Fruit fly (Drosophila melanogaster) whole organism, embryonic: ENCODE data around the gene CG8568.

ENCODE experiments used
- Adf1 ChIP-seq: fragments of 200-800 bp; sonication (Bioruptor generic); IDR thresholded peaks from 2 replicates; pipeline ENCODE4 v1.3.6; 2022; ENCODE audit warnings: missing biosample characterization, missing genetic modification characterization
- Atf3 ChIP-seq: fragments of 200-800 bp; sonication (Bioruptor generic); optimal IDR thresholded peaks from 3 replicates; lab custom pipeline; 2016; ENCODE audit warnings: missing biosample characterization, missing genetic modification characterization
- Blimp-1 ChIP-seq: fragments of 200-800 bp; sonication (Bioruptor generic); optimal IDR thresholded peaks from 3 replicates; lab custom pipeline; 2018; ENCODE audit warnings: missing biosample characterization, missing genetic modification characterization, mild to moderate bottlenecking, moderate library complexity, missing genetic modification reagents
- BtbVII ChIP-seq: fragments of 200-800 bp; sonication (Bioruptor generic); optimal IDR thresholded peaks from 3 replicates; lab custom pipeline; 2017; ENCODE audit warnings: missing biosample characterization, mild to moderate bottlenecking, missing genetic modification characterization
- CG10209 ChIP-seq: fragments of 200-800 bp; sonication (Bioruptor generic); optimal IDR thresholded peaks from 3 replicates; lab custom pipeline; 2017; ENCODE audit warnings: missing biosample characterization, mild to moderate bottlenecking, missing genetic modification characterization, missing genetic modification reagents
- CG10959 ChIP-seq: fragments of 200-800 bp; sonication (Bioruptor generic); IDR thresholded peaks from 2 replicates; pipeline ENCODE4 v1.3.6; 2022; ENCODE audit warnings: missing biosample characterization, missing genetic modification characterization
- CG12236 ChIP-seq: fragments of 200-800 bp; sonication (Bioruptor generic); optimal IDR thresholded peaks from 2 replicates; lab custom pipeline; 2016; ENCODE audit warnings: missing biosample characterization, missing genetic modification characterization
- CG13296 ChIP-seq: fragments of 200-800 bp; sonication (Bioruptor generic); optimal IDR thresholded peaks from 3 replicates; lab custom pipeline; 2018; ENCODE audit warnings: missing biosample characterization, mild to moderate bottlenecking, missing genetic modification characterization
- CG14710 ChIP-seq: fragments of 200-800 bp; sonication (Bioruptor generic); optimal IDR thresholded peaks from 3 replicates; lab custom pipeline; 2019; ENCODE audit warnings: missing biosample characterization, mild to moderate bottlenecking, missing genetic modification characterization, moderate library complexity
- CG17359 ChIP-seq: fragments of 200-800 bp; sonication (Bioruptor generic); optimal IDR thresholded peaks from 3 replicates; lab custom pipeline; 2018; ENCODE audit warnings: missing biosample characterization, mild to moderate bottlenecking, missing genetic modification characterization, moderate library complexity
- CG17612 ChIP-seq: fragments of 200-800 bp; sonication (Bioruptor generic); IDR thresholded peaks from 2 replicates; pipeline ENCODE4 v1.3.6; 2022; ENCODE audit warnings: missing biosample characterization, missing genetic modification characterization
- CG1832 ChIP-seq: fragments of 200-800 bp; sonication (Bioruptor generic); optimal IDR thresholded peaks from 2 replicates; lab custom pipeline; 2017; ENCODE audit warnings: missing biosample characterization, mild to moderate bottlenecking, missing genetic modification characterization, inconsistent platforms
- CG32532 ChIP-seq: fragments of 200-800 bp; sonication (Bioruptor generic); IDR thresholded peaks from 2 replicates; pipeline ENCODE4 v1.3.6; 2022; ENCODE audit warnings: missing biosample characterization, missing genetic modification characterization
- CG3281 ChIP-seq: fragments of 200-800 bp; sonication (Bioruptor generic); optimal IDR thresholded peaks from 3 replicates; lab custom pipeline; 2017; ENCODE audit warnings: missing biosample characterization, mild to moderate bottlenecking, missing genetic modification characterization
- CG33557 ChIP-seq: fragments of 200-800 bp; sonication (Bioruptor generic); optimal IDR thresholded peaks from 2 replicates; lab custom pipeline; 2019; ENCODE audit warnings: missing biosample characterization, mild to moderate bottlenecking, missing genetic modification characterization, moderate library complexity
- CG42726 ChIP-seq: fragments of 200-800 bp; sonication (Bioruptor generic); IDR thresholded peaks from 2 replicates; pipeline ENCODE4 v1.3.6; 2022; ENCODE audit warnings: missing biosample characterization, missing genetic modification characterization; ENCODE audit not compliant: partially characterized antibody
- CG6272 ChIP-seq: fragments of 200-800 bp; sonication (Bioruptor generic); IDR thresholded peaks from 2 replicates; pipeline ENCODE4 v1.3.6; 2022; ENCODE audit warnings: missing biosample characterization, missing genetic modification characterization
- CG6689 ChIP-seq: fragments of 200-800 bp; sonication (Bioruptor generic); IDR thresholded peaks from 2 replicates; pipeline ENCODE4 v1.3.6; 2022; ENCODE audit warnings: missing biosample characterization, missing genetic modification characterization
- CG6813 ChIP-seq: fragments of 200-800 bp; sonication (Bioruptor generic); optimal IDR thresholded peaks from 2 replicates; lab custom pipeline; 2017; ENCODE audit warnings: missing biosample characterization, missing genetic modification characterization, mild to moderate bottlenecking, moderate library complexity, missing genetic modification reagents
- CG7556 ChIP-seq: fragments of 200-800 bp; sonication (Bioruptor generic); optimal IDR thresholded peaks from 2 replicates; lab custom pipeline; 2017; ENCODE audit warnings: missing biosample characterization, mild to moderate bottlenecking, missing genetic modification characterization
- CG7745 ChIP-seq: fragments of 200-800 bp; sonication (Bioruptor generic); optimal IDR thresholded peaks from 2 replicates; lab custom pipeline; 2018; ENCODE audit warnings: missing biosample characterization, mild to moderate bottlenecking, missing genetic modification characterization, moderate library complexity
- CoRest ChIP-seq: fragments of 200-800 bp; sonication (Bioruptor generic); optimal IDR thresholded peaks from 3 replicates; lab custom pipeline; 2018; ENCODE audit warnings: missing biosample characterization, mild to moderate bottlenecking, missing genetic modification characterization, moderate library complexity
- Doc3 ChIP-seq: fragments of 200-800 bp; sonication (Bioruptor generic); IDR thresholded peaks from 3 replicates; pipeline ENCODE4 v1.3.6; 2022; ENCODE audit warnings: missing biosample characterization, missing genetic modification characterization; ENCODE audit not compliant: partially characterized antibody
- Drgx ChIP-seq: fragments of 200-800 bp; sonication (Bioruptor generic); IDR thresholded peaks from 2 replicates; pipeline ENCODE4 v1.3.6; 2022; ENCODE audit warnings: missing biosample characterization, missing genetic modification characterization
- HLH54F ChIP-seq: fragments of 200-800 bp; sonication (Bioruptor generic); optimal IDR thresholded peaks from 3 replicates; lab custom pipeline; 2016; ENCODE audit warnings: missing biosample characterization, missing genetic modification characterization
- Hmx ChIP-seq: fragments of 200-800 bp; sonication (Bioruptor generic); optimal IDR thresholded peaks from 2 replicates; lab custom pipeline; 2016; ENCODE audit warnings: missing biosample characterization, missing genetic modification characterization
- Med ChIP-seq: fragments of 200-800 bp; sonication (Bioruptor generic); peaks from one replicate; lab custom pipeline; 2016; ENCODE audit warnings: missing biosample characterization, missing genetic modification characterization, mild to moderate bottlenecking, inconsistent platforms, moderate library complexity
- Meics ChIP-seq: fragments of 200-800 bp; sonication (Bioruptor generic); optimal IDR thresholded peaks from 2 replicates; lab custom pipeline; 2017; ENCODE audit warnings: missing biosample characterization, mild to moderate bottlenecking, missing genetic modification characterization
- Scr ChIP-seq: fragments of 200-800 bp; sonication (Bioruptor generic); IDR thresholded peaks from 2 replicates; pipeline ENCODE4 v1.3.6; 2022; ENCODE audit warnings: missing biosample characterization, missing genetic modification characterization; ENCODE audit not compliant: partially characterized antibody
- Sin3A ChIP-seq: fragments of >200 bp; optimal IDR thresholded peaks from 2 replicates; lab custom pipeline; 2018
- Xbp1 ChIP-seq: fragments of 200-800 bp; sonication (Bioruptor generic); optimal IDR thresholded peaks from 3 replicates; lab custom pipeline; 2016; ENCODE audit warnings: missing biosample characterization, mild to moderate bottlenecking, missing genetic modification characterization
- al ChIP-seq: fragments of 200-800 bp; sonication (Bioruptor generic); IDR thresholded peaks from 2 replicates; pipeline ENCODE4 v1.3.6; 2022; ENCODE audit warnings: missing biosample characterization, missing genetic modification characterization
- amos ChIP-seq: fragments of 200-800 bp; sonication (Bioruptor generic); IDR thresholded peaks from 2 replicates; pipeline ENCODE4 v1.3.6; 2022; ENCODE audit warnings: missing biosample characterization, missing genetic modification characterization; ENCODE audit not compliant: partially characterized antibody
- bsh ChIP-seq, 2 experiments: fragments of 200-800 bp; sonication (Bioruptor generic); optimal IDR thresholded peaks; 2 replicates each; lab custom pipeline; 2017 to 2018; ENCODE audit warnings: mild to moderate bottlenecking in 2 of 2, missing biosample characterization in 2 of 2, missing genetic modification characterization in 2 of 2, moderate library complexity in 1 of 2
- caup ChIP-seq: fragments of 200-800 bp; sonication (Bioruptor generic); optimal IDR thresholded peaks from 3 replicates; lab custom pipeline; 2017; ENCODE audit warnings: missing biosample characterization, mild to moderate bottlenecking, missing genetic modification characterization, moderate library complexity; ENCODE audit not compliant: severe bottlenecking
- cwo ChIP-seq: fragments of 200-800 bp; sonication (Bioruptor generic); optimal IDR thresholded peaks from 3 replicates; lab custom pipeline; 2017; ENCODE audit warnings: missing biosample characterization, missing genetic modification characterization, mild to moderate bottlenecking, moderate library complexity, missing genetic modification reagents
- dimm ChIP-seq: fragments of 200-800 bp; sonication (Bioruptor generic); IDR thresholded peaks from 2 replicates; pipeline ENCODE4 v1.3.6; 2022; ENCODE audit warnings: missing biosample characterization, missing genetic modification characterization
- dmrt11E ChIP-seq: fragments of 200-800 bp; sonication (Bioruptor generic); optimal IDR thresholded peaks from 3 replicates; lab custom pipeline; 2018; ENCODE audit warnings: missing biosample characterization, mild to moderate bottlenecking, missing genetic modification characterization, moderate library complexity
- dmrt99B ChIP-seq: fragments of 200-800 bp; sonication (Bioruptor generic); optimal IDR thresholded peaks from 2 replicates; lab custom pipeline; 2018; ENCODE audit warnings: missing biosample characterization, mild to moderate bottlenecking, missing genetic modification characterization, moderate library complexity
- hth ChIP-seq: fragments of >200 bp; optimal IDR thresholded peaks from 2 replicates; lab custom pipeline; 2017; ENCODE audit warnings: inconsistent platforms
- kah ChIP-seq: fragments of 200-800 bp; sonication (Bioruptor generic); optimal IDR thresholded peaks from 2 replicates; lab custom pipeline; 2018; ENCODE audit warnings: missing biosample characterization, mild to moderate bottlenecking, missing genetic modification characterization
- nau ChIP-seq: fragments of 200-800 bp; sonication (Bioruptor generic); optimal IDR thresholded peaks from 3 replicates; lab custom pipeline; 2017; ENCODE audit warnings: missing biosample characterization, mild to moderate bottlenecking, missing genetic modification characterization, missing genetic modification reagents
- nmo ChIP-seq: fragments of 200-800 bp; sonication (Bioruptor generic); optimal IDR thresholded peaks from 2 replicates; lab custom pipeline; 2018; ENCODE audit warnings: missing biosample characterization, mild to moderate bottlenecking, missing genetic modification characterization, moderate library complexity
- pho ChIP-seq: fragments of 200-800 bp; sonication (Bioruptor generic); optimal IDR thresholded peaks from 2 replicates; lab custom pipeline; 2016; ENCODE audit warnings: missing biosample characterization, missing genetic modification characterization
- phol ChIP-seq: fragments of 200-800 bp; sonication (Bioruptor generic); optimal IDR thresholded peaks from 3 replicates; lab custom pipeline; 2018; ENCODE audit warnings: missing biosample characterization, mild to moderate bottlenecking, missing genetic modification characterization, moderate library complexity
- scrt ChIP-seq: fragments of 200-800 bp; sonication (Bioruptor generic); optimal IDR thresholded peaks from 2 replicates; lab custom pipeline; 2018; ENCODE audit warnings: missing biosample characterization, mild to moderate bottlenecking, missing genetic modification characterization, moderate library complexity
- tio ChIP-seq: fragments of 200-800 bp; sonication (Bioruptor generic); optimal IDR thresholded peaks from 2 replicates; lab custom pipeline; 2017; ENCODE audit warnings: missing biosample characterization, missing genetic modification characterization, inconsistent platforms
- trh ChIP-seq: fragments of 200-800 bp; sonication (Bioruptor generic); optimal IDR thresholded peaks from 2 replicates; lab custom pipeline; 2016; ENCODE audit warnings: missing biosample characterization, missing genetic modification characterization
- usp ChIP-seq: fragments of >200 bp; optimal IDR thresholded peaks from 2 replicates; lab custom pipeline; 2017; ENCODE audit warnings: missing biosample characterization, missing genetic modification characterization

CG8568 gene

DNA sequence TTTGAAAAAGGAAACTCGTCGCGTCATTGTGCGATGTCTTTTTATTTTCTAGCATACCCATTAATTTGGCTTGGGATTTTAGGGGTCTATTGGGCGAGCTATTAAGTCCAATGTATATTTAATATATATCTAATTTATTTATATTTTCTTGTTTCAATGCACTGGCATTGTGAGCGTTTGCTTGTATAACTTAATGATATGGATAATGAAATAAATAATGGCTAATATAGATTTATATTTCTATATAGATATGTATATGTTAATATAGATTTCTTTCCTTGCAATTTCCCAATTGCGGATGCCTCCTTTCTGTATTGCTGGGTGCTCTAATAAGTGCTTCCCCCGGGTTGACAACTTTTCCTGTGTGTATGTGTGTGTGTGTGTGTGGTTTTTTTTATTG, 19.2 kb upstream of the CG8568 start (continued):
- TF ChIP-seq CG7745 (tag; lab: Kevin White, UChicago) = no peak
- peak; percentile 20 for TF ChIP-seq CG10209 (GFP tag; lab: Kevin White, UChicago)
- TF ChIP-seq HLH54F (GFP tag; lab: Kevin White, UChicago) = no peak
- no peak for TF ChIP-seq kah
- TF ChIP-seq pho (GFP tag; lab: Kevin White, UChicago) = no peak
- TF ChIP-seq CG33557 (GFP tag; lab: Kevin White, UChicago) = peak; percentile 14

DNA sequence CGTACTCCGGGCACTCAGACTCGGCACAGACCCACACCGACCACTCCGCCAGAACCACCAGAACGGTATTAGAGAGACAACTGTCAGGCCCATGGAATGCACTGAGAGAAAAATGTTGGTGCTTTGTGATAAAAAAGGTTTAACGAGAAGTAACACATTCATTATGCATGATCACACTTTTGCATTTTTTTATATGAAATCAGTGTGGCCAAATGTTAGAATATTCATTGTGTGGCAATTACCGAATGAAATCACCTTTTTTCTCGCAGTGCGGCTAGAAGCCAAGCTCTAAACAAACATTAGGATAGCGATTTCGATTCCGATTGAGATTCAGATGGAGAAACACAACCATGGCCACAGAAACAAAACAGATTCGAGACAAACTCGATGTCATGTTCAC, 13.2 kb upstream of the CG8568 start:
- TF ChIP-seq Adf1 (GFP tag; lab: Robert Waterston, UW) = no peak
- TF ChIP-seq Atf3 (GFP tag; lab: Kevin White, UChicago) = no peak
- TF ChIP-seq bsh (GFP tag; optimal IDR thresholded peaks at IDR 0.05; lab: Kevin White, UChicago) = peak in 1 of 2 experiments; percentile 31
- TF ChIP-seq Meics (GFP tag; lab: Kevin White, UChicago) = peak; percentile 59
- no peak for TF ChIP-seq CG14710
- TF ChIP-seq CG3281 (GFP tag; lab: Kevin White, UChicago) = peak; percentile 48
- TF ChIP-seq Blimp-1 (GFP tag; lab: Kevin White, UChicago) = peak; percentile 24
- no peak for TF ChIP-seq CG10959 (GFP tag; lab: Robert Waterston, UW)
- TF ChIP-seq dmrt11E (tag; lab: Kevin White, UChicago) = peak; percentile 18
- peak; percentile 39 for TF ChIP-seq CoRest (tag; lab: Kevin White, UChicago)
- TF ChIP-seq CG17359 (tag; lab: Kevin White, UChicago) = peak; percentile 21
- TF ChIP-seq CG1832 (GFP tag; lab: Kevin White, UChicago) = no peak
- peak; percentile 34 for TF ChIP-seq caup (GFP tag; lab: Kevin White, UChicago)
- TF ChIP-seq Scr (GFP tag; lab: Robert Waterston, UW) = no peak
- no peak for TF ChIP-seq Hmx (GFP tag; lab: Kevin White, UChicago)
- peak; percentile 4 for TF ChIP-seq CG7556 (GFP tag; lab: Kevin White, UChicago)
- TF ChIP-seq scrt (GFP tag; lab: Kevin White, UChicago) = no peak
- peak; percentile 29 for TF ChIP-seq CG6813
- no peak for TF ChIP-seq trh (GFP tag; lab: Kevin White, UChicago)
- TF ChIP-seq dimm (GFP tag; lab: Robert Waterston, UW) = no peak
- no peak for TF ChIP-seq hth (lab: Kevin White, UChicago)
- no peak for TF ChIP-seq Doc3
- peak; percentile 37 for TF ChIP-seq Xbp1 (GFP tag; lab: Kevin White, UChicago)
- TF ChIP-seq CG32532 = peak; percentile 53; the same call in 1 of the 2 replicates
- TF ChIP-seq nmo (GFP tag; lab: Kevin White, UChicago) = peak; percentile 18
- TF ChIP-seq dmrt99B (tag; lab: Kevin White, UChicago) = no peak
- 0 out of 2 replicates have a peak, but pooled peaks have one; percentile 56 for TF ChIP-seq al (GFP tag; lab: Robert Waterston, UW)
- peak; percentile 88 for TF ChIP-seq Med (GFP tag; lab: Kevin White, UChicago)
- no peak for TF ChIP-seq CG6272 (GFP tag; lab: Robert Waterston, UW)
- TF ChIP-seq Sin3A (lab: Kevin White, UChicago) = no peak
- peak; percentile 1 for TF ChIP-seq tio (GFP tag; lab: Kevin White, UChicago)
- TF ChIP-seq CG42726 = no peak
- no peak for TF ChIP-seq CG17612 (GFP tag; lab: Robert Waterston, UW)
- TF ChIP-seq phol (tag; lab: Kevin White, UChicago) = peak; percentile 6
- no peak for TF ChIP-seq CG12236 (GFP tag; lab: Kevin White, UChicago)
- no peak for TF ChIP-seq usp (GFP tag; lab: Kevin White, UChicago)
- TF ChIP-seq amos (GFP tag; lab: Robert Waterston, UW) = no peak
- no peak for TF ChIP-seq nau (GFP tag; lab: Kevin White, UChicago)
- peak; percentile 38 for TF ChIP-seq cwo (GFP tag; lab: Kevin White, UChicago)
- 0 out of 2 replicates have a peak, but pooled peaks have one; percentile 22 for TF ChIP-seq CG6689
- no peak for TF ChIP-seq BtbVII (GFP tag; lab: Kevin White, UChicago)
- TF ChIP-seq Drgx = peak; percentile 72
- no peak for TF ChIP-seq CG13296 (GFP tag; lab: Kevin White, UChicago)
